Fruit fly (Drosophila melanogaster) whole organism: Measurements from ENCODE around the gene CG43084.

Experiments used
- Dll ChIP-seq: fragments of >200 bp; optimal IDR thresholded peaks from 2 replicates; lab custom pipeline; 2017
- EcR ChIP-seq, 2 experiments: fragments of >200 bp; optimal IDR thresholded peaks; 2 replicates each; lab custom pipeline; 2017; ENCODE audit warnings: missing biosample characterization in 2 of 2, missing genetic modification characterization in 2 of 2, missing genetic modification reagents in 2 of 2
- usp ChIP-seq: fragments of >200 bp; optimal IDR thresholded peaks from 2 replicates; lab custom pipeline; 2017; ENCODE audit warnings: missing biosample characterization, missing genetic modification characterization, mixed read lengths

DNA sequence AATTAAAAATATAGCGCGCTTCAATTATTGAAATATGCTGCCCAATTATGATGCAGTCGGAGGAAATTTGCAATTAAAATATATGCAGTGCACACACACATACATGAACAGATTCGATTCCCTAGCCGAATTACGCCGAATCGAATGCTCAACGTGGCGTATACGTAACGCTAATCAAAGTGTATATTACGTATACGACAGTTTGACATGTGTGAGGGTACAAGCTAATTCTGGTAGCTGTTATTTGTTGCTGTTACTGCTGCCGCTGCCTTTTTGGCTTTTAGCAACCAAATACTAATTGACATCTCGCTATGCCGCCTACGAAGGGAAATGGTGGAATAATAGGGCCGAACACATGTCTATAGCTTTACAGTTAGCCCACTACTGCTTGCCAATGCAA lies 23.4 kb upstream of the CG43084 start:
- TF ChIP-seq Dll (lab: Kevin White, UChicago) (no peak), EcR (GFP tag; optimal IDR thresholded peaks at IDR 0.05; lab: Kevin White, UChicago) (no peak), usp (GFP tag; lab: Kevin White, UChicago) (no peak)
